Worm (Caenorhabditis elegans): ENCODE measurements around the gene pph-1.

DNA sequence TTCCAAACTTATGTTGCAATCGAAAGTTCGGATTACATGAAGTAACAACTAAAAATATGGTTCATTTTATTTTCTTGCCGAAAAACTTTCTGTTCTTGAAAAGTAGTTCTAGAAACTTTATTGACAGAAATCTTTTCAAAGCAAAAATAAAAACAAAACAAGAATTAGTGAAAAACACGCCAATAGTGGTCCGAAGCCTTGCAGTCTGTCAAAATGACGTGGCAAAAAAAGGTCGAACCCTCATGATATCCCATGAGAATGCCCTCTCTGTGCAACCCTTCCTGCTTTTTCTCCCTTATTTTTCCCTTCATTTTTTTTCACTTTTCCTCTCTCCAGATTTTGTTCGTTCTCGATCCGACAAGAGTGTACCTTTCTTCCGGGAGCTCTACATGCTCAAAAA lies 3.2 kb upstream of the pph-1 start:
- TF ChIP-seq T22C8.4 (GFP tag; IDR thresholded peaks at IDR 0.05) (no peak), ref-1 (GFP tag; conservative IDR thresholded peaks at IDR 0.05) (no peak), ztf-29 (GFP tag; IDR thresholded peaks at IDR 0.05) (no peak), med-1 (GFP tag; optimal IDR thresholded peaks at IDR 0.05; ENCODE audit: insufficient read depth) (no peak), ztf-23 (GFP tag; IDR thresholded peaks at IDR 0.05) (no peak), klf-2 (GFP tag; conservative IDR thresholded peaks at IDR 0.05) (no peak), tab-1 (GFP tag; IDR thresholded peaks at IDR 0.05) (no peak)

Measured in whole organism, midembryonic.